Worm (Caenorhabditis elegans) whole organism, midembryonic: Measurements from ENCODE around the gene ubh-3.

Source experiments
- T22C8.4 ChIP-seq: fragments of 200-800 bp; sonication (Bioruptor generic); IDR thresholded peaks from 2 replicates; pipeline ENCODE4 v1.3.6; 2022; ENCODE audit warnings: missing genetic modification characterization, missing compliant biosample characterization
- cog-1 ChIP-seq: sonication (generic microtip); optimal IDR thresholded peaks from 2 replicates; lab custom pipeline; 2016; ENCODE audit warnings: missing genetic modification characterization, missing compliant biosample characterization
- flt-1 ChIP-seq: fragments of 200-800 bp; sonication (Bioruptor generic); IDR thresholded peaks from 2 replicates; pipeline ENCODE4 v1.3.6; 2022; ENCODE audit warnings: missing genetic modification characterization, missing compliant biosample characterization
- klf-2 ChIP-seq: fragments of 200-800 bp; sonication (Bioruptor generic); conservative IDR thresholded peaks from 2 replicates; pipeline ENCODE4 v1.3.6; 2022; ENCODE audit warnings: missing genetic modification reagents, missing genetic modification characterization, missing compliant biosample characterization
- med-1 ChIP-seq: sonication (generic microtip); optimal IDR thresholded peaks from 2 replicates; lab custom pipeline; 2017; ENCODE audit warnings: missing genetic modification characterization, mild to moderate bottlenecking, missing compliant biosample characterization, antibody characterized with exemption, missing genetic modification reagents; ENCODE audit not compliant: insufficient read depth

DNA sequence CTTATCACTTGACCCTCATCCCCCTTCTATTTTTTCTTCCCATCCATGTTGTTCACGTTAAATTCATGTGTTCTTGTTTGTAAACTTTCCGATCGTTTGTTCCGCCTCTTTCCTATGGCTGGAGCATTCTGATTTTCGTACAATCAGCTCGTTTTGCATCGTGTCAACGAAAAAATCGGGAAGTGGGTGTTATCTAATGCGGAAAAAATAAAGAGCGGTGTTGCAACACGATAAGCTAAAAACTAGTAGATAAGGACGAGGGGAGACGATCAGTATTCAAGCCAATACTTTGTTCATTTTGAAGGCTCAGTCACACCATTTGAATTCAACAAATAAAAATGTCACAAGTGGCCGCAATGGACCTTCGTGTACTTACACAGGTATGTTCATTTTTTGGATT, 16.2 kb upstream of the ubh-3 start, which contains the start of gene acs-1:
- TF ChIP-seq med-1, result no peak
- TF ChIP-seq flt-1 (GFP tag; lab: Robert Waterston, UW), result no peak
- no peak for TF ChIP-seq klf-2
- TF ChIP-seq T22C8.4 (GFP tag; lab: Robert Waterston, UW), result no peak
- TF ChIP-seq cog-1 (tag; lab: Kevin White, UChicago), result no peak
